Worm (Caenorhabditis elegans) whole organism, young adult: Measurements from ENCODE around the gene srt-39.

Experiments
- C17E4.6 ChIP-seq: fragments of 200-800 bp; sonication (Bioruptor generic); IDR thresholded peaks from 2 replicates; pipeline ENCODE4 v1.3.6; 2022; ENCODE audit warnings: missing genetic modification reagents, missing genetic modification characterization, missing compliant biosample characterization
- D2030.7 ChIP-seq: fragments of 200-800 bp; sonication (Bioruptor generic); IDR thresholded peaks from 2 replicates; pipeline ENCODE4 v1.3.6; 2022; ENCODE audit warnings: missing genetic modification reagents, missing genetic modification characterization, missing compliant biosample characterization
- F10E7.11 ChIP-seq: sonication (generic microtip); optimal IDR thresholded peaks from 2 replicates; lab custom pipeline; 2017; ENCODE audit warnings: mild to moderate bottlenecking, missing genetic modification characterization, moderate library complexity, missing compliant biosample characterization
- F23B12.7 ChIP-seq: sonication (generic microtip); optimal IDR thresholded peaks from 2 replicates; lab custom pipeline; 2017; ENCODE audit warnings: missing genetic modification characterization, mild to moderate bottlenecking, missing compliant biosample characterization, antibody characterized with exemption, moderate library complexity; ENCODE audit not compliant: insufficient read depth
- F33H1.4 ChIP-seq: fragments of 200-800 bp; sonication (Bioruptor generic); IDR thresholded peaks from 2 replicates; pipeline ENCODE4 v1.3.6; 2022; ENCODE audit warnings: missing genetic modification reagents, missing genetic modification characterization, missing compliant biosample characterization
- F39B2.1 ChIP-seq: fragments of 200-800 bp; sonication (Bioruptor generic); IDR thresholded peaks from 2 replicates; pipeline ENCODE4 v1.3.6; 2022; ENCODE audit warnings: missing genetic modification reagents, missing genetic modification characterization, missing compliant biosample characterization
- F49E8.2 ChIP-seq: sonication (generic microtip); optimal IDR thresholded peaks from 3 replicates; lab custom pipeline; 2017; ENCODE audit warnings: missing genetic modification characterization, mild to moderate bottlenecking, missing compliant biosample characterization, antibody characterized with exemption, moderate library complexity; ENCODE audit not compliant: insufficient read depth
- F57C9.4 ChIP-seq: sonication (generic microtip); optimal IDR thresholded peaks from 2 replicates; lab custom pipeline; 2017; ENCODE audit warnings: mild to moderate bottlenecking, missing genetic modification characterization, missing compliant biosample characterization
- T07F8.4 ChIP-seq: sonication (generic microtip); optimal IDR thresholded peaks from 2 replicates; lab custom pipeline; 2016; ENCODE audit warnings: mild to moderate bottlenecking, missing genetic modification characterization, moderate library complexity, missing compliant biosample characterization
- Y56A3A.18 ChIP-seq: fragments of 200-800 bp; sonication (Bioruptor generic); IDR thresholded peaks from 2 replicates; pipeline ENCODE4 v1.3.6; 2022; ENCODE audit warnings: missing genetic modification reagents, missing genetic modification characterization, missing compliant biosample characterization
- Y67H2A.10 ChIP-seq: fragments of 200-800 bp; sonication (Bioruptor generic); conservative IDR thresholded peaks from 2 replicates; pipeline ENCODE4 v1.3.6; 2022; ENCODE audit warnings: missing genetic modification reagents, missing genetic modification characterization, missing compliant biosample characterization
- Y79H2A.3 ChIP-seq: fragments of 200-800 bp; sonication (Bioruptor generic); conservative IDR thresholded peaks from 2 replicates; pipeline ENCODE4 v1.3.6; 2022; ENCODE audit warnings: missing genetic modification reagents, missing genetic modification characterization, missing compliant biosample characterization
- akir-1 ChIP-seq: fragments of 200-800 bp; sonication (Bioruptor generic); optimal IDR thresholded peaks from 2 replicates; lab custom pipeline; 2018; ENCODE audit warnings: mild to moderate bottlenecking, missing genetic modification characterization, moderate library complexity, missing compliant biosample characterization
- ama-1 ChIP-seq, 3 experiments: fragments of 150-350 bp in 1 of 3; sonication (generic microtip) in 2 of 3; optimal IDR thresholded peaks; 2 replicates each; lab custom pipeline; 2014 to 2018; ENCODE audit warnings: missing biosample characterization in 2 of 3, missing genetic modification characterization in 2 of 3, missing genetic modification reagents in 2 of 3
- aptf-2 ChIP-seq: fragments of 200-800 bp; sonication (Bioruptor generic); conservative IDR thresholded peaks from 2 replicates; pipeline ENCODE4 v1.3.6; 2022; ENCODE audit warnings: missing genetic modification reagents, missing genetic modification characterization, missing compliant biosample characterization
- atf-7 ChIP-seq: sonication (generic microtip); optimal IDR thresholded peaks from 2 replicates; lab custom pipeline; 2017; ENCODE audit warnings: mild to moderate bottlenecking, missing genetic modification characterization, missing compliant biosample characterization
- bed-1 ChIP-seq: fragments of 200-800 bp; sonication (Bioruptor generic); IDR thresholded peaks from 2 replicates; pipeline ENCODE4 v1.3.6; 2022; ENCODE audit warnings: missing genetic modification reagents, missing genetic modification characterization, missing compliant biosample characterization
- ceh-91 ChIP-seq: fragments of 200-800 bp; sonication (Bioruptor generic); IDR thresholded peaks from 2 replicates; pipeline ENCODE4 v1.3.6; 2022; ENCODE audit warnings: missing genetic modification reagents, missing genetic modification characterization, missing compliant biosample characterization
- die-1 ChIP-seq: sonication (generic microtip); optimal IDR thresholded peaks from 2 replicates; lab custom pipeline; 2016; ENCODE audit warnings: missing genotype, mild to moderate bottlenecking, missing genetic modification characterization, missing compliant biosample characterization
- egl-44 ChIP-seq: fragments of 200-800 bp; sonication (Bioruptor generic); IDR thresholded peaks from 2 replicates; pipeline ENCODE4 v1.3.6; 2022; ENCODE audit warnings: missing genetic modification reagents, missing genetic modification characterization, missing compliant biosample characterization
- ekl-4 ChIP-seq: fragments of 200-800 bp; sonication (Bioruptor generic); IDR thresholded peaks from 2 replicates; pipeline ENCODE4 v1.3.6; 2022; ENCODE audit warnings: missing genetic modification reagents, missing genetic modification characterization, missing compliant biosample characterization
- ets-4 ChIP-seq: fragments of 200-800 bp; sonication (Bioruptor generic); optimal IDR thresholded peaks from 2 replicates; lab custom pipeline; 2018; ENCODE audit warnings: mild to moderate bottlenecking, missing genetic modification characterization, missing compliant biosample characterization
- fkh-3 ChIP-seq: sonication (generic microtip); optimal IDR thresholded peaks from 2 replicates; lab custom pipeline; 2016; ENCODE audit warnings: mild to moderate bottlenecking, missing genetic modification characterization, missing compliant biosample characterization
- hlh-12 ChIP-seq: sonication (generic microtip); optimal IDR thresholded peaks from 2 replicates; lab custom pipeline; 2016; ENCODE audit warnings: missing genetic modification characterization, missing compliant biosample characterization
- hlh-26 ChIP-seq: fragments of 200-800 bp; sonication (Bioruptor generic); conservative IDR thresholded peaks from 2 replicates; pipeline ENCODE4 v1.3.6; 2022; ENCODE audit warnings: missing genetic modification reagents, missing genetic modification characterization, missing compliant biosample characterization
- hrde-1 ChIP-seq: sonication (generic microtip); optimal IDR thresholded peaks from 2 replicates; lab custom pipeline; 2016; ENCODE audit warnings: missing genetic modification characterization, mild to moderate bottlenecking, missing compliant biosample characterization, moderate library complexity, missing genotype, missing genetic modification reagents, borderline replicate concordance
- hsf-1 ChIP-seq: fragments of 200-800 bp; sonication (Bioruptor generic); IDR thresholded peaks from 2 replicates; pipeline ENCODE4 v1.3.6; 2022; ENCODE audit warnings: missing genetic modification reagents, missing genetic modification characterization, missing compliant biosample characterization
- lag-1 ChIP-seq: fragments of 200-800 bp; sonication (Bioruptor generic); IDR thresholded peaks from 2 replicates; pipeline ENCODE4 v1.3.6; 2022; ENCODE audit warnings: missing genetic modification reagents, missing genetic modification characterization, missing compliant biosample characterization
- let-607 ChIP-seq, 2 experiments: fragments of 200-800 bp in 1 of 2; sonication (Bioruptor generic) in 1 of 2; sonication (generic microtip) in 1 of 2; optimal IDR thresholded peaks; 2 replicates each; lab custom pipeline; 2016 to 2018; ENCODE audit warnings: mild to moderate bottlenecking in 2 of 2, missing compliant biosample characterization in 2 of 2, missing genetic modification characterization in 2 of 2, moderate library complexity in 2 of 2, missing genotype in 1 of 2
- lsl-1 ChIP-seq: fragments of 200-800 bp; sonication (Bioruptor generic); optimal IDR thresholded peaks from 2 replicates; lab custom pipeline; 2018; ENCODE audit warnings: mild to moderate bottlenecking, missing genetic modification characterization, moderate library complexity, missing compliant biosample characterization
- madf-3 ChIP-seq: fragments of 200-800 bp; sonication (Bioruptor generic); IDR thresholded peaks from 2 replicates; pipeline ENCODE4 v1.3.6; 2022; ENCODE audit warnings: missing genetic modification reagents, missing genetic modification characterization, missing compliant biosample characterization
- madf-8 ChIP-seq: fragments of 200-800 bp; sonication (Bioruptor generic); conservative IDR thresholded peaks from 2 replicates; pipeline ENCODE4 v1.3.6; 2022; ENCODE audit warnings: missing genetic modification reagents, missing genetic modification characterization, missing compliant biosample characterization
- mcd-1 ChIP-seq: fragments of 200-800 bp; sonication (Bioruptor generic); IDR thresholded peaks from 2 replicates; pipeline ENCODE4 v1.3.6; 2022; ENCODE audit warnings: missing genetic modification reagents, missing genetic modification characterization, missing compliant biosample characterization
- nfya-2 ChIP-seq: fragments of 200-800 bp; sonication (Bioruptor generic); IDR thresholded peaks from 2 replicates; pipeline ENCODE4 v1.3.6; 2022; ENCODE audit warnings: missing genetic modification reagents, missing genetic modification characterization, missing compliant biosample characterization
- nhr-179 ChIP-seq: sonication (generic microtip); optimal IDR thresholded peaks from 2 replicates; lab custom pipeline; 2016; ENCODE audit warnings: mild to moderate bottlenecking, missing genetic modification characterization, missing compliant biosample characterization
- nhr-80 ChIP-seq: sonication (generic microtip); optimal IDR thresholded peaks from 2 replicates; lab custom pipeline; 2016; ENCODE audit warnings: missing genetic modification characterization, missing compliant biosample characterization
- pha-4 ChIP-seq: fragments of 150-350 bp; sonication (generic microtip); optimal IDR thresholded peaks from 2 replicates; lab custom pipeline; 2014; ENCODE audit warnings: missing biosample characterization, missing genetic modification reagents, missing genetic modification characterization
- rec-8 ChIP-seq, 2 experiments: sonication (generic microtip); optimal IDR thresholded peaks; 2 replicates each; lab custom pipeline; 2016; ENCODE audit warnings: mild to moderate bottlenecking in 2 of 2, missing genetic modification characterization in 2 of 2, missing genetic modification reagents in 2 of 2, missing genotype in 2 of 2, missing biosample characterization in 1 of 2, missing compliant biosample characterization in 1 of 2, moderate library complexity in 1 of 2
- repo-1 ChIP-seq: sonication (generic microtip); optimal IDR thresholded peaks from 2 replicates; lab custom pipeline; 2017; ENCODE audit warnings: mild to moderate bottlenecking, missing genetic modification characterization, missing compliant biosample characterization
- sdz-38 ChIP-seq: sonication (generic microtip); optimal IDR thresholded peaks from 2 replicates; lab custom pipeline; 2016; ENCODE audit warnings: missing genotype, missing genetic modification characterization, missing compliant biosample characterization
- sea-2 ChIP-seq: fragments of 200-800 bp; sonication (Bioruptor generic); IDR thresholded peaks from 2 replicates; pipeline ENCODE4 v1.3.6; 2022; ENCODE audit warnings: missing genetic modification characterization, missing compliant biosample characterization
- snpc-1.1 ChIP-seq: sonication (generic microtip); optimal IDR thresholded peaks from 2 replicates; lab custom pipeline; 2017; ENCODE audit warnings: missing genetic modification characterization, mild to moderate bottlenecking, missing compliant biosample characterization, antibody characterized with exemption, moderate library complexity, missing genotype, missing genetic modification reagents; ENCODE audit not compliant: insufficient read depth
- snpc-3.4 ChIP-seq: sonication (generic microtip); optimal IDR thresholded peaks from 2 replicates; lab custom pipeline; 2017; ENCODE audit warnings: missing genetic modification characterization, mild to moderate bottlenecking, missing compliant biosample characterization, antibody characterized with exemption, moderate library complexity, missing genotype, missing genetic modification reagents
- somi-1 ChIP-seq: fragments of 200-800 bp; sonication (Bioruptor generic); optimal IDR thresholded peaks from 2 replicates; lab custom pipeline; 2018; ENCODE audit warnings: mild to moderate bottlenecking, missing genetic modification characterization, missing compliant biosample characterization
- tbp1 ChIP-seq: fragments of 200-800 bp; sonication (Bioruptor generic); optimal IDR thresholded peaks from 2 replicates; lab custom pipeline; 2018; ENCODE audit warnings: mild to moderate bottlenecking, missing genetic modification characterization, missing compliant biosample characterization

Gene srt-39

DNA sequence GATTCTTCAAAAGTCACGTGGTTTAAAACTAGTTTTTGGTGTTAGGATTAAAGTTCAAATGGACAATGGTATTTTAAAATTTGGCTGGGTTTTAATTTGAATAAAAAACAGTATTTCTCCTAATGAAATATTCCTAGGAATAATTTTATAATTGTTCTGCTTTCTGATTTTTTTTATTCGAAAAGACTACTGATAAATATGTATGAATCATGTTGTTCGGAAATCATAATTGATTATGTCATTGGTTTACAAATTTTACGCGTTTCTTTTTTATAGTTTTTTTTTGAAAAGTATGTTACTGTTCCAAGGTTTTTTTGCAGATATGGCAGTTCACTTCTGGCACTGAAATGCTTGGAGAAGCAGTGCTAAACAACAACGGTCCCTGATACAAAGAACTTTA, 16.3 kb upstream of the srt-39 start, which contains the start of gene F28C1.3:
F28C1.3 (plus strand) TSS at position 301 of the 400 bp plus-strand sequence.
- TF ChIP-seq madf-8 (GFP tag; lab: Robert Waterston, UW) (no peak), Y79H2A.3 (GFP tag; lab: Robert Waterston, UW) (no peak), hlh-26 (GFP tag; lab: Robert Waterston, UW) (no peak), F49E8.2 (tag; lab: Kevin White, UChicago) (no peak), aptf-2 (no peak), T07F8.4 (tag; lab: Kevin White, UChicago) (no peak), die-1 (no peak), F57C9.4 (tag; lab: Kevin White, UChicago) (no peak), repo-1 (tag; lab: Kevin White, UChicago) (no peak), ets-4 (GFP tag; lab: Kevin White, UChicago) (no peak), F33H1.4 (no peak), bed-1 (GFP tag; lab: Robert Waterston, UW) (no peak), ama-1 (optimal IDR thresholded peaks at IDR 0.05; lab: Kevin White, UChicago) (no peak), ama-1 (GFP tag; optimal IDR thresholded peaks at IDR 0.05; lab: Kevin White, UChicago) (no peak), atf-7 (tag; lab: Kevin White, UChicago) (no peak), lsl-1 (no peak), madf-3 (GFP tag; lab: Robert Waterston, UW) (no peak), mcd-1 (GFP tag; lab: Robert Waterston, UW) (no peak), ekl-4 (GFP tag; lab: Robert Waterston, UW) (no peak)

DNA sequence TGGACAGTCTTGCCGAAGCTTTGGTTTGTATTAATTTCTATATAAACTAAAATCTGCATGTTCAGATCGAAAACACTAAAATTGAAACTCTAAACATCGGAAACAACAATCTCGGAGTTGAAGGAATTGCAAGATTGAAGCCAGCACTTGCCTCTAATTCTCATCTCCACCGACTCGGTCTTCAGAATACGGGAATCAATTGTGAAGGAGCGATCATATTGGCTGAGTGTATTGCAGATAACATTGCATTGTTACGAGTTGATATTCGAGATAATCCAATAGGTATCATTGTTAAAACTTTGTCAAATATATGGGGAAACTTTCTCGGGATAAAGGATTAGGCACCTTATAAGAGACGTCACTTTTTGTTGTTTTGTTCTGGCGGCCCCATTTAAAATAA, 14.4 kb upstream of the srt-39 start:
- no peak for TF ChIP-seq hrde-1 (tag; lab: Kevin White, UChicago)
- no peak for TF ChIP-seq C17E4.6 (GFP tag; lab: Robert Waterston, UW)
- TF ChIP-seq F10E7.11 (tag; lab: Kevin White, UChicago): no peak
- no peak for TF ChIP-seq snpc-1.1
- TF ChIP-seq hlh-12 (tag; lab: Kevin White, UChicago): no peak
- no peak for TF ChIP-seq akir-1
- TF ChIP-seq bed-1 (GFP tag; lab: Robert Waterston, UW): no peak
- TF ChIP-seq nhr-179 (tag; lab: Kevin White, UChicago): no peak

DNA sequence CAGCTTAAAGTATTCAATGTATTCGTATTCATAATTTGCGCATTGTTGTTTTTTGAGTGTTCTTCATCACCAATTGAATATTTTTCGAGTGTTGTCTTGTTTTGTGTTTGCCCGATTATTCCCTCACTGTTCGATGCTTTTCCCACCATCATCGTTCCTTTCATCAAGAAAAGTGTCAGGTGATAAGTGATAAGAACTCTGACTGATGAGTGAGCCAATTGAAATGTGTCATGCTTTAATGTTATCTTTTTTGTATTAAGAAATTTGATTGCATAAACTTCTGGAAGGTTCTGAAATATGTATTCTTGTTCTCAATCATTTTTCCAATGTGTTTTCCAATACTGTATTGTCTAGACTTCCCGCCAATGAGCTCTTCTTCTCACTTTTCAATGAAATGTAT, 9.3 kb upstream of the srt-39 start:
- TF ChIP-seq sdz-38 (tag; lab: Kevin White, UChicago): no peak
- no peak for TF ChIP-seq tbp1 (GFP tag; lab: Kevin White, UChicago)
- no peak for TF ChIP-seq hlh-12 (tag; lab: Kevin White, UChicago)
- no peak for TF ChIP-seq ama-1 (optimal IDR thresholded peaks at IDR 0.05; lab: Kevin White, UChicago)
- TF ChIP-seq ama-1 (GFP tag; optimal IDR thresholded peaks at IDR 0.05; lab: Kevin White, UChicago): no peak
- no peak for TF ChIP-seq F39B2.1 (GFP tag; lab: Robert Waterston, UW)
- no peak for TF ChIP-seq nhr-179 (tag; lab: Kevin White, UChicago)
- no peak for TF ChIP-seq ets-4 (GFP tag; lab: Kevin White, UChicago)
- TF ChIP-seq rec-8 (tag; optimal IDR thresholded peaks at IDR 0.05; lab: Kevin White, UChicago): no peak
- no peak for TF ChIP-seq lag-1 (GFP tag; lab: Robert Waterston, UW)
- no peak for TF ChIP-seq nfya-2
- no peak for TF ChIP-seq somi-1 (GFP tag; lab: Kevin White, UChicago)
- TF ChIP-seq D2030.7 (GFP tag; lab: Robert Waterston, UW): no peak
- TF ChIP-seq pha-4: no peak
- no peak for TF ChIP-seq Y67H2A.10
- no peak for TF ChIP-seq sea-2 (GFP tag; lab: Robert Waterston, UW)
- TF ChIP-seq F23B12.7: no peak
- TF ChIP-seq let-607 (tag; optimal IDR thresholded peaks at IDR 0.05; lab: Kevin White, UChicago): peak in 1 of 2 experiments; percentile 6
- TF ChIP-seq Y56A3A.18 (GFP tag; lab: Robert Waterston, UW): no peak
- no peak for TF ChIP-seq akir-1
- TF ChIP-seq egl-44 (GFP tag; lab: Robert Waterston, UW): no peak
- TF ChIP-seq snpc-3.4 (tag; lab: Kevin White, UChicago): no peak
- no peak for TF ChIP-seq ceh-91 (GFP tag; lab: Robert Waterston, UW)
- no peak for TF ChIP-seq fkh-3
- TF ChIP-seq hsf-1 (GFP tag; lab: Robert Waterston, UW): peak; percentile 25; the same call in 1 of the 2 replicates
- peak; percentile 72 for TF ChIP-seq nhr-80 (tag; lab: Kevin White, UChicago)
